Worm (Caenorhabditis elegans) whole organism, L1 larva: Measurements from ENCODE around the gene calf-1.

Source experiments
- aly-2 ChIP-seq: fragments of 150-350 bp; optimal IDR thresholded peaks from 2 replicates; lab custom pipeline; 2014; ENCODE audit warnings: missing biosample characterization, missing genetic modification characterization
- ama-1 ChIP-seq: fragments of 150-350 bp; optimal IDR thresholded peaks from 2 replicates; lab custom pipeline; 2014
- ceh-90 ChIP-seq: sonication (generic microtip); optimal IDR thresholded peaks from 2 replicates; lab custom pipeline; 2016; ENCODE audit warnings: missing genetic modification characterization, missing compliant biosample characterization
- efl-1 ChIP-seq, 4 experiments: fragments of 150-350 bp; optimal IDR thresholded peaks in 3 of 4; peaks in 1 of 4; 1 replicate in 1 of 4; 2 replicates in 3 of 4; lab custom pipeline; 2014; ENCODE audit warnings: missing biosample characterization in 2 of 4, missing genetic modification characterization in 2 of 4, missing genetic modification reagents in 2 of 4
- efl-3 ChIP-seq: fragments of 200-800 bp; sonication (Bioruptor generic); optimal IDR thresholded peaks from 2 replicates; lab custom pipeline; 2018; ENCODE audit warnings: mild to moderate bottlenecking, missing genetic modification characterization, missing compliant biosample characterization
- egl-13 ChIP-seq: sonication (generic microtip); optimal IDR thresholded peaks from 2 replicates; lab custom pipeline; 2016; ENCODE audit warnings: missing genotype, missing genetic modification reagents, missing genetic modification characterization, missing compliant biosample characterization
- elt-2 ChIP-seq: sonication (generic microtip); optimal IDR thresholded peaks from 2 replicates; lab custom pipeline; 2016; ENCODE audit warnings: missing genetic modification characterization, mild to moderate bottlenecking, inconsistent platforms, missing compliant biosample characterization, missing genetic modification reagents
- fkh-8 ChIP-seq: sonication (generic microtip); optimal IDR thresholded peaks from 2 replicates; lab custom pipeline; 2016; ENCODE audit warnings: mild to moderate bottlenecking, missing genetic modification characterization, missing compliant biosample characterization
- hlh-17 ChIP-seq: fragments of 200-800 bp; sonication (Bioruptor generic); optimal IDR thresholded peaks from 2 replicates; lab custom pipeline; 2018; ENCODE audit warnings: missing genetic modification characterization, mild to moderate bottlenecking, missing compliant biosample characterization, moderate library complexity, borderline replicate concordance
- hpl-2 ChIP-seq: fragments of 150-350 bp; optimal IDR thresholded peaks from 2 replicates; lab custom pipeline; 2014; ENCODE audit warnings: missing biosample characterization, missing genetic modification reagents, missing genetic modification characterization
- irx-1 ChIP-seq: sonication (generic microtip); optimal IDR thresholded peaks from 2 replicates; lab custom pipeline; 2016; ENCODE audit warnings: missing genetic modification characterization, missing compliant biosample characterization
- lin-13 ChIP-seq: fragments of 150-350 bp; optimal IDR thresholded peaks from 2 replicates; lab custom pipeline; 2014; ENCODE audit warnings: missing biosample characterization, missing genetic modification reagents, missing genetic modification characterization
- lin-39 ChIP-seq: fragments of 150-350 bp; optimal IDR thresholded peaks from 2 replicates; lab custom pipeline; 2014; ENCODE audit warnings: missing biosample characterization, missing genetic modification reagents, missing genetic modification characterization
- lir-3 ChIP-seq: sonication (generic microtip); optimal IDR thresholded peaks from 2 replicates; lab custom pipeline; 2016; ENCODE audit warnings: mild to moderate bottlenecking, missing genetic modification characterization, moderate library complexity, missing compliant biosample characterization; ENCODE audit not compliant: poor library complexity
- mef-2 ChIP-seq: fragments of 150-350 bp; optimal IDR thresholded peaks from 2 replicates; lab custom pipeline; 2014; ENCODE audit warnings: missing biosample characterization, missing genetic modification characterization
- nhr-19 ChIP-seq: fragments of 200-800 bp; sonication (Bioruptor generic); conservative IDR thresholded peaks from 2 replicates; pipeline ENCODE4 v1.3.6; 2022; ENCODE audit warnings: missing genetic modification characterization, missing compliant biosample characterization
- nhr-20 ChIP-seq: sonication (generic microtip); optimal IDR thresholded peaks from 2 replicates; lab custom pipeline; 2016; ENCODE audit warnings: mild to moderate bottlenecking, missing genetic modification characterization, missing compliant biosample characterization
- nhr-237 ChIP-seq: fragments of 150-350 bp; optimal IDR thresholded peaks from 2 replicates; lab custom pipeline; 2014; ENCODE audit warnings: missing biosample characterization, missing genetic modification characterization
- nhr-28 ChIP-seq: fragments of 150-350 bp; optimal IDR thresholded peaks from 2 replicates; lab custom pipeline; 2014; ENCODE audit warnings: missing biosample characterization, missing genetic modification characterization
- nhr-77 ChIP-seq: fragments of 150-350 bp; optimal IDR thresholded peaks from 2 replicates; lab custom pipeline; 2014; ENCODE audit warnings: missing biosample characterization, missing genetic modification characterization
- nhr-84 ChIP-seq: sonication (generic microtip); optimal IDR thresholded peaks from 2 replicates; lab custom pipeline; 2017; ENCODE audit warnings: missing biosample characterization, missing genetic modification characterization
- nhr-85 ChIP-seq: sonication (generic microtip); peaks from one replicate; lab custom pipeline; 2016; ENCODE audit warnings: missing genetic modification characterization, inconsistent platforms, missing compliant biosample characterization
- nhr-90 ChIP-seq: sonication (generic microtip); optimal IDR thresholded peaks from 2 replicates; lab custom pipeline; 2016; ENCODE audit warnings: mild to moderate bottlenecking, missing genetic modification characterization, missing compliant biosample characterization; ENCODE audit not compliant: poor library complexity
- pag-3 ChIP-seq: sonication (generic microtip); optimal IDR thresholded peaks from 2 replicates; lab custom pipeline; 2017; ENCODE audit warnings: missing genetic modification characterization, mild to moderate bottlenecking, missing compliant biosample characterization, antibody characterized with exemption, borderline replicate concordance; ENCODE audit not compliant: insufficient read depth
- pqm-1 ChIP-seq: sonication (generic microtip); optimal IDR thresholded peaks from 3 replicates; lab custom pipeline; 2017; ENCODE audit warnings: missing biosample characterization, missing genetic modification characterization
- skn-1 ChIP-seq: fragments of 150-350 bp; optimal IDR thresholded peaks from 2 replicates; lab custom pipeline; 2014; ENCODE audit warnings: missing biosample characterization, missing genetic modification characterization
- snu-23 ChIP-seq: sonication (generic microtip); optimal IDR thresholded peaks from 2 replicates; lab custom pipeline; 2016; ENCODE audit warnings: missing genetic modification characterization, missing compliant biosample characterization
- sox-4 ChIP-seq: sonication (generic microtip); optimal IDR thresholded peaks from 2 replicates; lab custom pipeline; 2016; ENCODE audit warnings: missing genetic modification characterization, missing compliant biosample characterization
- sptf-1 ChIP-seq: fragments of 150-350 bp; optimal IDR thresholded peaks from 2 replicates; lab custom pipeline; 2014; ENCODE audit warnings: missing biosample characterization, missing genetic modification characterization
- sup-37 ChIP-seq: fragments of 200-800 bp; sonication (Bioruptor generic); optimal IDR thresholded peaks from 2 replicates; lab custom pipeline; 2018; ENCODE audit warnings: mild to moderate bottlenecking, missing genetic modification characterization, missing compliant biosample characterization
- unc-130 ChIP-seq: fragments of 150-350 bp; optimal IDR thresholded peaks from 2 replicates; lab custom pipeline; 2017; ENCODE audit warnings: missing biosample characterization, missing genetic modification characterization, inconsistent platforms
- unc-86 ChIP-seq: sonication (generic microtip); optimal IDR thresholded peaks from 2 replicates; lab custom pipeline; 2016; ENCODE audit warnings: missing genetic modification characterization, missing compliant biosample characterization
- unc-98 ChIP-seq: fragments of 200-800 bp; sonication (Bioruptor generic); IDR thresholded peaks from 2 replicates; pipeline ENCODE4 v1.3.6; 2022; ENCODE audit warnings: missing genetic modification characterization, missing compliant biosample characterization
- vab-15 ChIP-seq: sonication (generic microtip); optimal IDR thresholded peaks from 2 replicates; lab custom pipeline; 2017; ENCODE audit warnings: missing genotype, mild to moderate bottlenecking, missing genetic modification characterization, missing compliant biosample characterization
- zag-1 ChIP-seq: fragments of 150-350 bp; optimal IDR thresholded peaks from 2 replicates; lab custom pipeline; 2014; ENCODE audit warnings: missing biosample characterization, missing genetic modification characterization
- zip-4 ChIP-seq: fragments of 200-800 bp; sonication (Bioruptor generic); optimal IDR thresholded peaks from 2 replicates; lab custom pipeline; 2018; ENCODE audit warnings: mild to moderate bottlenecking, missing genetic modification characterization, moderate library complexity, missing compliant biosample characterization

calf-1 gene

DNA sequence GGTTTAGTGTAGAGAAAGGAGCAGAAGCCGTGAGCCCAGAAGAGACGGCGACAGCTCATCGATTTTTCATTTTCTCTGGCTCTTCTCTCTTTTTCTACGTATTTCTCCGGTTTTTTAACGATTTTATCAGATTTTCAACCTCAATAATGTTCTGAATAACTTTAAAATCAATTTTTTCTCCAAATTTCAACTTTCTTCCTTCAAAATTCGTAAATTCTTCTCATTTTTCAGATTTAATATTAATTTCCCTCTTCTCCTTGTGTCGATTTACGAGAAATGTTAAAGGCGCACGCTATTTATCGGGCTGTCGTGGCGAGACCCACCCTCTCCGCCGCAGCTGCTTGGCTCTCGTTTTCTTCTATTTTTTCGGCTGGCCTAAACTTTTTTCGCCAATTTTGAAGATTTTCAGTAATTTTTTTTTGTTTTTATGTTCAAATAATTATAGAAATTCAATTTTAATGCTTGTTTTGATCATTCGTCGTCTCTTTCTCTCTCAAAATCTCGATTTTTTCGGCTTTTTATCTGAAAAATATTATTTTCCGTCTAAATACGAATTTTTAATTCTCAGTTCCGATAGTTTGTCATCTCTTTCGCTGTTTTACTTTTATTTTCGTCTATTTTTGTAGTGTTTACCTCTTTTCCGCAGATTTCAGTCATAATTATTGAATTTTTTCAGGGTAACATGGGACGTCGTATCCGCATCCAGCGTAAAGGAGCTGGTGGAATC, at the start of gene calf-1, which contains the start of gene rpl-2 (continued):
- TF ChIP-seq efl-1 (optimal IDR thresholded peaks at IDR 0.05; lab: Kevin White, UChicago) (peak; percentile 69 to 70), efl-1 (GFP tag; optimal IDR thresholded peaks at IDR 0.05 in 1 of 2; lab: Kevin White, UChicago) (peak; percentile 63 to 94), zag-1 (no peak), nhr-85 (peak; percentile 80), nhr-84 (no peak), unc-98 (GFP tag; lab: Robert Waterston, UW) (no peak), pag-3 (tag; lab: Kevin White, UChicago) (no peak), nhr-237 (tag; lab: Kevin White, UChicago) (peak; percentile 9), nhr-77 (peak; percentile 14), vab-15 (tag; lab: Kevin White, UChicago) (no peak), unc-86 (tag; lab: Kevin White, UChicago) (no peak), snu-23 (GFP tag; lab: Kevin White, UChicago) (peak; percentile 79), sup-37 (GFP tag; lab: Kevin White, UChicago) (no peak), sptf-1 (tag; lab: Kevin White, UChicago) (no peak), lin-39 (tag; lab: Kevin White, UChicago) (no peak), ama-1 (lab: Kevin White, UChicago) (no peak), nhr-28 (tag; lab: Kevin White, UChicago) (no peak), nhr-20 (tag; lab: Kevin White, UChicago) (peak; percentile 51), hpl-2 (GFP tag; lab: Kevin White, UChicago) (no peak), lin-13 (GFP tag; lab: Kevin White, UChicago) (peak; percentile 28), egl-13 (tag; lab: Kevin White, UChicago) (no peak), irx-1 (tag; lab: Kevin White, UChicago) (no peak), unc-130 (peak; percentile 42), hlh-17 (no peak), ceh-90 (tag; lab: Kevin White, UChicago) (no peak), nhr-90 (tag; lab: Kevin White, UChicago) (no peak), fkh-8 (tag; lab: Kevin White, UChicago) (peak; percentile 59), efl-3 (GFP tag; lab: Kevin White, UChicago) (no peak), skn-1 (tag; lab: Kevin White, UChicago) (peak; percentile 65), mef-2 (tag; lab: Kevin White, UChicago) (no peak), aly-2 (tag; lab: Kevin White, UChicago) (no peak), nhr-19 (GFP tag; lab: Robert Waterston, UW) (peak; percentile 43), lir-3 (tag; lab: Kevin White, UChicago) (no peak), zip-4 (no peak)
- TF ChIP-seq, all 84 proteins: peak for 28

DNA sequence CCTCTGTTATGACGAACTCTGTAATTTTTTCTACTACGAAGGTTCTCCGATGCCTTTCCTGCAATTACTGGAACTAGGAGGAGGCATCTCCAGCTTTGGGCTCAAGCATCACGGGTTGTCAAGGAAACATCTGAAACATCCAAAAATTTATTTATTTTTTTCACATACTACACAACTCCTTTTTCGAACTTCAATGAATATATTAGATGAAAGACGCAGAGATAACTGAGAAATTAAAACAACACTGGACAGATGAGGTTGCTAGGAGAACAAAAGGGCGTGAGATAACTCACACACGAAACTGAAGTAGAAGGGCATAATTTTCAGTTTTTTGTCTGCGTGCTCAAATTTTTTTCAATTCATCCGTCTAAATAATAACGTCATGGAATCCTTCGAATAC, 48.6 kb upstream of the calf-1 start, which contains the start of gene Y38H6C.13:
Gene Y38H6C.13, plus strand, starts transcription at position 301 of the 400 bp plus-strand sequence.
- TF ChIP-seq sox-4 (tag; lab: Kevin White, UChicago) (no peak), fkh-8 (tag; lab: Kevin White, UChicago) (peak; percentile 3), hpl-2 (GFP tag; lab: Kevin White, UChicago) (no peak)

DNA sequence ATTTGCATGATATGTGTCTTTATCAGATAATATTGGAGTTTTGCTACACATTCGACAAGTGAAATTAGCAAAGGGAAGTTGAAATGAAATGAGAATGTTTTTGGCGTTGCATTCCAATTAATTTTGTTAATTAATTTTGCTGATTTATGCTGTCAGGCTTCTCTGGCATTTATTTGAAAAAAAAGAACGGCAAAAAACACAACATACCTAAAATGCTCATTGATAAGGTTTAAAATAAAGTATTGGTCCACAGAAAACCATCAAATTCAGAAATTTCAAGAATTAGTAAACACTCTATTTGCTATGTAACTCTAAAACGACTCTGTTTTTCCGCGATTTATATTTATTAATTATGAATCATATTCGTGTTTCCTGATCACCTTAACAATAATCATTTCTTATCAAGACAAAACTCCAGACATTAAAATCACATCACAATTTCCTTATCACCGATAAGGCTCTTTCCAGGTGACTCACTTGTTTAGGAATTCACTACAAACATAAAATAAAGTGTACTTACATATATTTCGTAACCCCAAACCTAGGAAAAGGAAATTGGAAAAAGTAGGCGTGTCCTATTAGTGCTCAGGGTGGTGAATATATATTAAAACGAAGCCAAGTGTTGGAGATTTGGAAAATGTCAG, 47.0 kb upstream of the calf-1 start, which contains the start of the genes srh-166 and Y38H6C.24:
Gene srh-166, minus strand, starts transcription at position 51 of the 644 bp plus-strand sequence.
Gene Y38H6C.24, plus strand, starts transcription at position 620 of the 644 bp plus-strand sequence.
- TF ChIP-seq elt-2 (peak; percentile 77), pqm-1 (tag; lab: Kevin White, UChicago) (peak; percentile 86), nhr-20 (tag; lab: Kevin White, UChicago) (peak; percentile 23), aly-2 (tag; lab: Kevin White, UChicago) (no peak)
